Fruit fly (Drosophila melanogaster): Measurements from ENCODE around the gene CG34450.

DNA sequence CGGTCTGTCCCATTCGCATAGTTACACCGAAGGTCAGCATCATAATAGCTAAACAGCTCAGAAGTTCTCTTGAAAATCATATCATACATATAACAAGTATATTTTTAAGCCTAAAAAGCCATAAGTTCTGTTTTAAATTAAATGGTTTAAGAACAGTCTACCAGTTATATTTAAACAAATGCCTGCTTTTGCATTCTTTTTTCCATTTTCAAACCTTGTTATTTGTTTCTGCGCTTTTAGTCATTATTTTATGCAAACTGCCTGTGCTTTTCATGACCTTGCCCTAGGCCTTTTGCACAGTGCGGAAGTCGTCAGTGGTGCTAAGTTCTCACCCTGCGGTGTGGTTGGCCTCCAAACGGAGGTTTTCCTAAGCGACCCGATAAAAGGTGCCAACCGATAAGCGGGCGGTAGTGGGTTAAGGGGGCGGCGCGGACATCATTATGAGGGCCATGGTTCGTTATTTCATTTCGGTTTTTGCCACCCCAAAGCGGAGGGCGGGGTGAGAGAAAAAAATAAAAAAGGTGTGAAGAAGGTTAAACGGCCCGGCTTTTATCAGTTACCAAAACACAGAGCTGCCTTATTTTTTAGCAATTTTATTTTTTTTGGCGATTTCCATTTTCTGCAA, 14.3 kb upstream of the CG34450 start:
- TF ChIP-seq GATAd (GFP tag; optimal IDR thresholded peaks at IDR 0.05) (no peak), Hr78 (GFP tag; optimal IDR thresholded peaks at IDR 0.05) (no peak), CG32264 (GFP tag; optimal IDR thresholded peaks at IDR 0.05) (no peak), CG9705 (GFP tag; optimal IDR thresholded peaks at IDR 0.05) (peak; percentile 64), br (GFP tag; optimal IDR thresholded peaks at IDR 0.05) (peak; percentile 78), foxo (GFP tag; optimal IDR thresholded peaks at IDR 0.05) (peak in 1 of 2 experiments; percentile 82), brk (GFP tag; optimal IDR thresholded peaks at IDR 0.05) (no peak), h (GFP tag; optimal IDR thresholded peaks at IDR 0.05) (peak; percentile 77), CrebA (GFP tag; optimal IDR thresholded peaks at IDR 0.05; ENCODE audit: borderline replicate concordance) (no peak), OdsH (GFP tag; optimal IDR thresholded peaks at IDR 0.05) (peak; percentile 73), woc (GFP tag; optimal IDR thresholded peaks at IDR 0.05) (peak; percentile 27)
